Fruit fly (Drosophila melanogaster) whole organism, embryonic: ENCODE measurements around the gene Bhmt.

Experiments
- CG10267 ChIP-seq: fragments of 200-800 bp; sonication (Bioruptor generic); optimal IDR thresholded peaks from 2 replicates; lab custom pipeline; 2018; ENCODE audit warnings: missing biosample characterization, mild to moderate bottlenecking, missing genetic modification characterization, moderate library complexity
- CG11696 ChIP-seq: fragments of 200-800 bp; sonication (Bioruptor generic); IDR thresholded peaks from 2 replicates; pipeline ENCODE4 v1.3.6; 2022; ENCODE audit warnings: missing biosample characterization, missing genetic modification characterization
- CG13296 ChIP-seq: fragments of 200-800 bp; sonication (Bioruptor generic); optimal IDR thresholded peaks from 3 replicates; lab custom pipeline; 2018; ENCODE audit warnings: missing biosample characterization, mild to moderate bottlenecking, missing genetic modification characterization
- CG13894 ChIP-seq: fragments of 200-800 bp; sonication (Bioruptor generic); optimal IDR thresholded peaks from 3 replicates; lab custom pipeline; 2018; ENCODE audit warnings: missing biosample characterization, mild to moderate bottlenecking, missing genetic modification characterization, moderate library complexity
- CG15696 ChIP-seq: fragments of 200-800 bp; sonication (Bioruptor generic); optimal IDR thresholded peaks from 2 replicates; lab custom pipeline; 2019; ENCODE audit warnings: missing biosample characterization, mild to moderate bottlenecking, missing genetic modification characterization, moderate library complexity
- CG16863 ChIP-seq: fragments of 200-800 bp; sonication (Bioruptor generic); optimal IDR thresholded peaks from 3 replicates; lab custom pipeline; 2016; ENCODE audit warnings: missing biosample characterization, missing genetic modification characterization
- CG17361 ChIP-seq: fragments of 200-800 bp; sonication (Bioruptor generic); IDR thresholded peaks from 3 replicates; pipeline ENCODE4 v1.3.6; 2022; ENCODE audit warnings: missing biosample characterization, missing genetic modification characterization
- CG17829 ChIP-seq: fragments of 200-800 bp; optimal IDR thresholded peaks from 2 replicates; lab custom pipeline; 2019; ENCODE audit warnings: missing biosample characterization, mild to moderate bottlenecking, missing genetic modification characterization, moderate library complexity
- CG18262 ChIP-seq: fragments of 200-800 bp; optimal IDR thresholded peaks from 3 replicates; lab custom pipeline; 2019; ENCODE audit warnings: missing biosample characterization, mild to moderate bottlenecking, missing genetic modification characterization, moderate library complexity
- CG18599 ChIP-seq: fragments of 200-800 bp; sonication (Bioruptor generic); optimal IDR thresholded peaks from 3 replicates; lab custom pipeline; 2017; ENCODE audit warnings: missing biosample characterization, missing genetic modification characterization, mild to moderate bottlenecking, moderate library complexity, missing genetic modification reagents
- CG2875 ChIP-seq: fragments of 200-800 bp; sonication (Bioruptor generic); optimal IDR thresholded peaks from 2 replicates; lab custom pipeline; 2017; ENCODE audit warnings: missing biosample characterization, mild to moderate bottlenecking, missing genetic modification characterization, missing genetic modification reagents
- CG30403 ChIP-seq: fragments of 200-800 bp; sonication (Bioruptor generic); optimal IDR thresholded peaks from 3 replicates; lab custom pipeline; 2016; ENCODE audit warnings: missing biosample characterization, missing genetic modification characterization
- CG31441 ChIP-seq: fragments of 200-800 bp; sonication (Bioruptor generic); IDR thresholded peaks from 2 replicates; pipeline ENCODE4 v1.3.6; 2022; ENCODE audit warnings: missing biosample characterization, missing genetic modification characterization
- CG33213 ChIP-seq: fragments of 200-800 bp; sonication (Bioruptor generic); optimal IDR thresholded peaks from 3 replicates; lab custom pipeline; 2016; ENCODE audit warnings: missing biosample characterization, missing genetic modification characterization
- CG33557 ChIP-seq: fragments of 200-800 bp; sonication (Bioruptor generic); optimal IDR thresholded peaks from 2 replicates; lab custom pipeline; 2019; ENCODE audit warnings: missing biosample characterization, mild to moderate bottlenecking, missing genetic modification characterization, moderate library complexity
- CG3407 ChIP-seq: fragments of 200-800 bp; sonication (Bioruptor generic); optimal IDR thresholded peaks from 2 replicates; lab custom pipeline; 2018; ENCODE audit warnings: missing biosample characterization, mild to moderate bottlenecking, missing genetic modification characterization
- CG6689 ChIP-seq: fragments of 200-800 bp; sonication (Bioruptor generic); IDR thresholded peaks from 2 replicates; pipeline ENCODE4 v1.3.6; 2022; ENCODE audit warnings: missing biosample characterization, missing genetic modification characterization
- CG7372 ChIP-seq: fragments of 200-800 bp; sonication (Bioruptor generic); IDR thresholded peaks from 2 replicates; pipeline ENCODE4 v1.3.6; 2022; ENCODE audit warnings: missing biosample characterization, missing genetic modification characterization
- CG7556 ChIP-seq: fragments of 200-800 bp; sonication (Bioruptor generic); optimal IDR thresholded peaks from 2 replicates; lab custom pipeline; 2017; ENCODE audit warnings: missing biosample characterization, mild to moderate bottlenecking, missing genetic modification characterization
- CG7839 ChIP-seq: fragments of 200-800 bp; sonication (Bioruptor generic); optimal IDR thresholded peaks from 3 replicates; lab custom pipeline; 2018; ENCODE audit warnings: missing biosample characterization, mild to moderate bottlenecking, missing genetic modification characterization, moderate library complexity
- CG9215 ChIP-seq: fragments of 200-800 bp; sonication (Bioruptor generic); IDR thresholded peaks from 2 replicates; pipeline ENCODE4 v1.3.6; 2022; ENCODE audit warnings: missing biosample characterization, missing genetic modification characterization
- CoRest ChIP-seq: fragments of 200-800 bp; sonication (Bioruptor generic); optimal IDR thresholded peaks from 3 replicates; lab custom pipeline; 2018; ENCODE audit warnings: missing biosample characterization, mild to moderate bottlenecking, missing genetic modification characterization, moderate library complexity
- Dek ChIP-seq: fragments of 200-800 bp; sonication (Bioruptor generic); optimal IDR thresholded peaks from 3 replicates; lab custom pipeline; 2019; ENCODE audit warnings: missing biosample characterization, mild to moderate bottlenecking, missing genetic modification characterization, moderate library complexity
- Hey ChIP-seq: fragments of 200-800 bp; sonication (Bioruptor generic); optimal IDR thresholded peaks from 3 replicates; lab custom pipeline; 2018; ENCODE audit warnings: missing biosample characterization, mild to moderate bottlenecking, missing genetic modification characterization
- Hr3 ChIP-seq: fragments of 200-800 bp; sonication (Bioruptor generic); optimal IDR thresholded peaks from 3 replicates; lab custom pipeline; 2016; ENCODE audit warnings: missing biosample characterization, missing genetic modification characterization
- Kr ChIP-seq: fragments of 200-800 bp; sonication (Bioruptor generic); optimal IDR thresholded peaks from 2 replicates; lab custom pipeline; 2017; ENCODE audit warnings: missing biosample characterization, mild to moderate bottlenecking, missing genetic modification characterization
- Lim3 ChIP-seq: fragments of 200-800 bp; sonication (Bioruptor generic); IDR thresholded peaks from 2 replicates; pipeline ENCODE4 v1.3.6; 2022; ENCODE audit warnings: missing biosample characterization, missing genetic modification characterization
- Med ChIP-seq: fragments of 200-800 bp; sonication (Bioruptor generic); peaks from one replicate; lab custom pipeline; 2016; ENCODE audit warnings: missing biosample characterization, missing genetic modification characterization, mild to moderate bottlenecking, inconsistent platforms, moderate library complexity
- NC2α ChIP-seq: fragments of 200-800 bp; sonication (Bioruptor generic); optimal IDR thresholded peaks from 2 replicates; lab custom pipeline; 2016; ENCODE audit warnings: missing biosample characterization, missing genetic modification characterization
- Six4 ChIP-seq: fragments of 200-800 bp; sonication (Bioruptor generic); optimal IDR thresholded peaks from 2 replicates; lab custom pipeline; 2016; ENCODE audit warnings: missing biosample characterization, missing genetic modification characterization
- Usf ChIP-seq: fragments of 200-800 bp; sonication (Bioruptor generic); optimal IDR thresholded peaks from 2 replicates; lab custom pipeline; 2017; ENCODE audit warnings: missing genotype, missing biosample characterization, missing genetic modification characterization
- Xrp1 ChIP-seq: fragments of 200-800 bp; sonication (Bioruptor generic); IDR thresholded peaks from 2 replicates; pipeline ENCODE4 v1.3.6; 2022; ENCODE audit warnings: missing biosample characterization, missing genetic modification characterization
- ato ChIP-seq: fragments of 200-800 bp; sonication (Bioruptor generic); IDR thresholded peaks from 2 replicates; pipeline ENCODE4 v1.3.6; 2022; ENCODE audit warnings: missing biosample characterization, missing genetic modification characterization; ENCODE audit not compliant: partially characterized antibody
- bbx ChIP-seq: fragments of 200-800 bp; sonication (Bioruptor generic); IDR thresholded peaks from 2 replicates; pipeline ENCODE4 v1.3.6; 2022; ENCODE audit warnings: missing biosample characterization, missing genetic modification characterization; ENCODE audit not compliant: partially characterized antibody
- bsh ChIP-seq, 2 experiments: fragments of 200-800 bp; sonication (Bioruptor generic); optimal IDR thresholded peaks; 2 replicates each; lab custom pipeline; 2017 to 2018; ENCODE audit warnings: mild to moderate bottlenecking in 2 of 2, missing biosample characterization in 2 of 2, missing genetic modification characterization in 2 of 2, moderate library complexity in 1 of 2
- croc ChIP-seq: fragments of 200-800 bp; sonication (Bioruptor generic); conservative IDR thresholded peaks from 3 replicates; pipeline ENCODE4 v1.3.6; 2022; ENCODE audit warnings: missing biosample characterization, missing genetic modification characterization
- gem ChIP-seq: fragments of 200-800 bp; sonication (Bioruptor generic); optimal IDR thresholded peaks from 2 replicates; lab custom pipeline; 2019; ENCODE audit warnings: missing biosample characterization, mild to moderate bottlenecking, missing genetic modification characterization, moderate library complexity
- gro ChIP-seq: fragments of 200-800 bp; sonication (Bioruptor generic); optimal IDR thresholded peaks from 2 replicates; lab custom pipeline; 2016; ENCODE audit warnings: missing biosample characterization, missing genetic modification characterization
- hb ChIP-seq: fragments of 200-800 bp; sonication (Bioruptor generic); IDR thresholded peaks from 3 replicates; pipeline ENCODE4 v1.3.6; 2022; ENCODE audit warnings: missing biosample characterization, missing genetic modification characterization; ENCODE audit not compliant: partially characterized antibody
- jumu ChIP-seq: fragments of 200-800 bp; sonication (Bioruptor generic); optimal IDR thresholded peaks from 3 replicates; lab custom pipeline; 2016; ENCODE audit warnings: missing biosample characterization, missing genetic modification characterization
- lola ChIP-seq, 3 experiments: fragments of >200 bp in 2 of 3; fragments of 200-800 bp in 1 of 3; sonication (Bioruptor generic) in 1 of 3; optimal IDR thresholded peaks; 2 replicates each; lab custom pipeline; 2017 to 2019; ENCODE audit warnings: missing biosample characterization in 3 of 3, missing genetic modification characterization in 3 of 3, mild to moderate bottlenecking in 1 of 3, moderate library complexity in 1 of 3
- pho ChIP-seq: fragments of 200-800 bp; sonication (Bioruptor generic); optimal IDR thresholded peaks from 2 replicates; lab custom pipeline; 2016; ENCODE audit warnings: missing biosample characterization, missing genetic modification characterization
- pnt ChIP-seq: fragments of 200-800 bp; sonication (Bioruptor generic); optimal IDR thresholded peaks from 3 replicates; lab custom pipeline; 2016; ENCODE audit warnings: missing biosample characterization, missing genetic modification characterization
- pros ChIP-seq: fragments of 200-800 bp; sonication (Bioruptor generic); optimal IDR thresholded peaks from 3 replicates; lab custom pipeline; 2019; ENCODE audit warnings: missing biosample characterization, mild to moderate bottlenecking, missing genetic modification characterization, moderate library complexity
- row ChIP-seq: fragments of 200-800 bp; sonication (Bioruptor generic); IDR thresholded peaks from 3 replicates; pipeline ENCODE4 v1.3.6; 2022; ENCODE audit warnings: missing biosample characterization, missing genetic modification characterization
- sens ChIP-seq: fragments of 200-800 bp; sonication (Bioruptor generic); peaks from one replicate; lab custom pipeline; 2016; ENCODE audit warnings: missing biosample characterization, missing genetic modification characterization
- sim ChIP-seq: fragments of 200-800 bp; sonication (Bioruptor generic); IDR thresholded peaks from 2 replicates; pipeline ENCODE4 v1.3.6; 2022; ENCODE audit warnings: missing biosample characterization, missing genetic modification characterization
- sr ChIP-seq: fragments of 200-800 bp; sonication (Bioruptor generic); IDR thresholded peaks from 3 replicates; pipeline ENCODE4 v1.3.6; 2022; ENCODE audit warnings: missing biosample characterization, missing genetic modification characterization
- unpg ChIP-seq: fragments of 200-800 bp; sonication (Bioruptor generic); optimal IDR thresholded peaks from 3 replicates; lab custom pipeline; 2018; ENCODE audit warnings: missing biosample characterization, mild to moderate bottlenecking, missing genetic modification characterization, moderate library complexity
- vfl ChIP-seq: fragments of 200-800 bp; sonication (Bioruptor generic); optimal IDR thresholded peaks from 2 replicates; lab custom pipeline; 2016; ENCODE audit warnings: missing biosample characterization, missing genetic modification characterization

Gene Bhmt

DNA sequence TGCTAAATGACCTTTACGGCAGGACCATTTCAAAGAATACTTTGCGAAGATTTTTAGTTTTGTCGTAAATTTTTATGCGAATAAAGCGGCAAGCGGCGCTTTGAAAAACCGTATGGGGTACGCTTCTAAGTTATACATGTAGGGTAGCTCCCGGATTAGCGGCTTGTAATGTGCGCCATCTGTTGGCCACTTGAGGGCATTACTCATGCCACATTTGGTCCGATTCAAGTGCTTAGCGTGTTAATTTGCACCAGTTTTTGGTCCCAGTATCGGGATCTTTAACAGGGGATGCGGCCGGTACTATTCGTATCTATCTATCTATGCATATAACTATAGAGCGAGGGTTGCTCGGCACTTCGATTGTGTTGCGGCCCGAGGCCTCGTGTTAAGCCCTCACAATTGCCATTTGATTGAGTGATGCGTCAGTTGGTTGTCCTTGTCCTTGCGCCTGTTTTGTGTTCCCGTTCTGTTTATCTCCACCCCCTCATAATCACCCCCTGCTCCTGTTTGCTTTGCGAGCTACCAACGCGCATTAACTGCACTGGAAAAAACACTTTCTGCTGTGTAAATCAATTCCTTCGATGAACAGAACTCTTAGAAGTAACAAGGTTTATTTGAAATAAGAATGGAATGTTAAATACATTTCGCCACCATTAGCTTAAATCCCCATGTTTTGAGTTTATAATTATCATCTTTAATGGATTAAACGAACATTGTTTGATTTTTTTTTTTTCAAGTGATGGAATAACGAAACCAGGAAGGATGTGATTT lies 26.6 kb downstream of the Bhmt start (continued):
- TF ChIP-seq CG10267 (peak; percentile 59), CG18262 (tag; lab: Kevin White, UChicago) (peak; percentile 67), sim (no peak), CG9215 (GFP tag; lab: Robert Waterston, UW) (no peak), Hr3 (peak; percentile 8), CG33213 (no peak), bsh (GFP tag; optimal IDR thresholded peaks at IDR 0.05; lab: Kevin White, UChicago) (peak in 1 of 2 experiments; percentile 70), Xrp1 (GFP tag; lab: Robert Waterston, UW) (peak; percentile 62; the same call in 1 of the 2 replicates), unpg (GFP tag; lab: Kevin White, UChicago) (peak; percentile 48), CG17829 (tag; lab: Kevin White, UChicago) (peak; percentile 48), CG7839 (tag; lab: Kevin White, UChicago) (peak; percentile 46), Lim3 (GFP tag; lab: Robert Waterston, UW) (no peak), croc (GFP tag; lab: Robert Waterston, UW) (peak; percentile 22; the same call in 1 of the 3 replicates), pnt (no peak), jumu (peak; percentile 25), Med (GFP tag; lab: Kevin White, UChicago) (peak; percentile 73), vfl (GFP tag; lab: Kevin White, UChicago) (no peak), Six4 (GFP tag; lab: Kevin White, UChicago) (peak; percentile 4), pho (GFP tag; lab: Kevin White, UChicago) (no peak), CG15696 (tag; lab: Kevin White, UChicago) (peak; percentile 57), pros (GFP tag; lab: Kevin White, UChicago) (peak; percentile 73), lola (GFP tag; optimal IDR thresholded peaks at IDR 0.05; lab: Kevin White, UChicago) (peak in 1 of 3 experiments; percentile 77), Kr (peak; percentile 38), CG31441 (peak; percentile 47; the same call in 1 of the 2 replicates), CG16863 (peak; percentile 14), CG18599 (GFP tag; lab: Kevin White, UChicago) (peak; percentile 6), CG3407 (no peak), CG17361 (GFP tag; lab: Robert Waterston, UW) (peak; percentile 45; the same call in 1 of the 3 replicates), ato (GFP tag; lab: Robert Waterston, UW) (0 out of 2 replicates have a peak, but pooled peaks have one; percentile 22), Hey (tag; lab: Kevin White, UChicago) (no peak), CG33557 (GFP tag; lab: Kevin White, UChicago) (peak; percentile 41), CoRest (peak; percentile 7), CG6689 (0 out of 2 replicates have a peak, but pooled peaks have one; percentile 19), row (GFP tag; lab: Robert Waterston, UW) (peak; percentile 28; the same call in 1 of the 3 replicates), CG30403 (GFP tag; lab: Kevin White, UChicago) (peak; percentile 14), gem (peak; percentile 70)

DNA sequence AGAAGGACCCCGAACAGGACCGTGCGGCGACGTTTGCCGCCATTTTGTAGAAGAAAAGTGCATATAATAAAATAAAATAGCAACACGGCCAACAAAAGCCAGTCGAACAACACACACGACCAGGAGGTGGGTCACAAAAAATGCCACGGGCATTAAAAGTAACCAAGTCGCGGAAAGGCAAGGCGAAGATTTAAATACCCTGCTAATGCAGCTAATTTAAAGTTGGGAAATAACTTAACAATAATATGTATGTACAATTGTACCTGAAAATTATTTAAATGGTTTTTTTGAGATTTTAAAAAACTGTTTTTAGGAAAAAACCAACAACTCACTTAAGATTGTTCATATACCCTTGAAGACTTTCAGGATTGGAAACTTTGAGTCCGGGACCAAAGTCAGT lies 27.5 kb downstream of the Bhmt start:
- TF ChIP-seq CG13894 (no peak), CG17829 (tag; lab: Kevin White, UChicago) (no peak), row (GFP tag; lab: Robert Waterston, UW) (peak; percentile 42; the same call in 2 of the 3 replicates), sens (GFP tag; lab: Kevin White, UChicago) (peak; percentile 73), Dek (no peak), NC2α (GFP tag; lab: Kevin White, UChicago) (no peak), Usf (GFP tag; lab: Kevin White, UChicago) (no peak), hb (GFP tag; lab: Robert Waterston, UW) (no peak), CG7372 (no peak), CG2875 (no peak), gem (peak; percentile 17), Med (GFP tag; lab: Kevin White, UChicago) (peak; percentile 19), CG7556 (no peak), sr (no peak), CG13296 (GFP tag; lab: Kevin White, UChicago) (no peak), CG11696 (GFP tag; lab: Robert Waterston, UW) (no peak), bbx (GFP tag; lab: Robert Waterston, UW) (no peak), gro (GFP tag; lab: Kevin White, UChicago) (no peak)
